Fruit fly (Drosophila melanogaster) whole organism, adult: ENCODE data around the gene CG33169.

Experiments
- CG12768 ChIP-seq: fragments of 200-800 bp; sonication (Bioruptor generic); optimal IDR thresholded peaks from 2 replicates; lab custom pipeline; 2017; ENCODE audit warnings: missing biosample characterization, missing genetic modification characterization, mild to moderate bottlenecking, moderate library complexity, missing genetic modification reagents
- CG5204 ChIP-seq: fragments of 200-800 bp; sonication (Bioruptor generic); optimal IDR thresholded peaks from 2 replicates; lab custom pipeline; 2016; ENCODE audit warnings: missing biosample characterization, missing genetic modification characterization
- Hr96 ChIP-seq: fragments of 200-800 bp; sonication (Bioruptor generic); optimal IDR thresholded peaks from 2 replicates; lab custom pipeline; 2016; ENCODE audit warnings: missing biosample characterization, missing genetic modification characterization
- Mnt ChIP-seq: fragments of 200-800 bp; sonication (Bioruptor generic); optimal IDR thresholded peaks from 2 replicates; lab custom pipeline; 2016; ENCODE audit warnings: missing biosample characterization, mild to moderate bottlenecking, missing genetic modification characterization
- cic ChIP-seq: fragments of 200-800 bp; sonication (Bioruptor generic); optimal IDR thresholded peaks from 2 replicates; lab custom pipeline; 2017; ENCODE audit warnings: missing biosample characterization, mild to moderate bottlenecking, missing genetic modification characterization, moderate library complexity
- kay ChIP-seq: fragments of 200-800 bp; sonication (Bioruptor generic); peaks from one replicate; lab custom pipeline; 2016; ENCODE audit warnings: missing biosample characterization, missing genetic modification characterization, borderline replicate concordance
- pad ChIP-seq: fragments of 200-800 bp; sonication (Bioruptor generic); optimal IDR thresholded peaks from 3 replicates; lab custom pipeline; 2017; ENCODE audit warnings: missing biosample characterization, missing genetic modification characterization, mild to moderate bottlenecking, moderate library complexity, missing genetic modification reagents
- toe ChIP-seq: fragments of 200-800 bp; sonication (Bioruptor generic); optimal IDR thresholded peaks from 2 replicates; lab custom pipeline; 2016; ENCODE audit warnings: missing biosample characterization, missing genetic modification characterization

DNA sequence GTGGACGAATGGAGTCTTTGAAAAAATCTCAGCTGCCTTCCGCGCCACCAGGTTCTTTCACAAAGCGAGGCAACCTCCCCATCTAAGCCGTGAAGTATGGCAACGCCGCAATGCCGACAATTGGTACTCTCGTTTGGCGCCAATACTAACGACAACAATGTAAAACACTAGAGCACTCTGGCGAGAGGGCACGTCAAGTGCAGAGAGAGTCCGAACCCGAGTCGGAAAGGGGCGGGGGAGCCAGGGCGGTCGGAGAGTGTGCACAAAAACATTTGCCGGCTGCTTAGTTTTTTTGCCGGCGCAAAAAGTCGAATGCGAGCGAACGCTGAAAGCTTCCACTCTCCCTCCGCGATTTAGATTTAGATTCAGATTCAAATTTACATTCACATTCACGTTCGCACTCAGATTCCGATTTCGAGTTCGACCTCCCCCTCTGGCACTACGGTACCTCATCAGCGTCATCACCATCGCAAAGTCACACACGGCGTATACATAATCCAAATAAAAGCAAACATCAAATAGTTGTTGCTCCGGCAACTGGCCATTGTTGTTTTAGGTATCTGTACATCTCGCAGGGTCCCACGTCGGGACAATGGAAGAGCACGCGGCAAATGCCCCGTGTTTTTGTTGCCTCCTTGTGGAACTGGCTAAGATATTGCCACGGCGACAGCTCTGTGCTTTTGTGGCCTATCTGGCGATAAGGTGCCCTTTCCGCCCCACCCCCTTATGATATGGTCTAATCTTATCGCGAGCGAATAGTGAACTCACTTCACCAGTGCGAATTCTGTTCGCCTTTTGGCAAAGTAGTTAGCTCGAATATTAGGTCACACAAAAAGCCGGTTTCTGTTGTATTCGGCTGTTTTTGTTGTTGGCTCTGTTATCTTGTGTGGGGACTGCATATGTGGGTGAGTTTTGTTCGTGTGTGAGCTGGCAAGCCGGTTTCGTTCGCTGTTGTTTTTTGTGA is 25.7 kb upstream of the CG33169 start:
- peak; percentile 77 for TF ChIP-seq cic
- TF ChIP-seq toe (GFP tag; lab: Kevin White, UChicago): peak; percentile 3
- TF ChIP-seq Mnt (GFP tag; lab: Kevin White, UChicago): peak; percentile 23
- TF ChIP-seq kay (GFP tag; lab: Kevin White, UChicago): peak; percentile 76
- peak; percentile 13 for TF ChIP-seq pad (GFP tag; lab: Kevin White, UChicago)
- peak; percentile 69 for TF ChIP-seq CG12768 (GFP tag; lab: Kevin White, UChicago)
- TF ChIP-seq Hr96 (GFP tag; lab: Kevin White, UChicago): peak; percentile 43
- no peak for TF ChIP-seq CG5204 (GFP tag; lab: Kevin White, UChicago)
